Worm (Caenorhabditis elegans): Measurements from ENCODE around the gene timp-1.

ce11 chrV:8217118-8217517, 10.1 kb downstream of the timp-1 start:
- TF ChIP-seq flt-1 (GFP tag; IDR thresholded peaks at IDR 0.05) (no peak), ceh-36 (tag; optimal IDR thresholded peaks at IDR 0.05) (no peak), ama-1 (optimal IDR thresholded peaks at IDR 0.05) (no peak), aly-1 (tag; optimal IDR thresholded peaks at IDR 0.05) (no peak), hnd-1 (tag; optimal IDR thresholded peaks at IDR 0.05) (no peak), pes-1 (GFP tag; IDR thresholded peaks at IDR 0.05) (no peak)
